Worm (Caenorhabditis elegans) whole organism, L3 larva: Measurements from ENCODE around the gene F08F1.3.

Source experiments
- R02D3.7 ChIP-seq: fragments of 150-350 bp; optimal IDR thresholded peaks from 2 replicates; lab custom pipeline; 2014; ENCODE audit warnings: missing biosample characterization, missing genetic modification characterization
- ZK546.5 ChIP-seq: sonication (generic microtip); optimal IDR thresholded peaks from 2 replicates; lab custom pipeline; 2017; ENCODE audit warnings: missing biosample characterization, missing genetic modification characterization
- aly-2 ChIP-seq: fragments of 150-350 bp; optimal IDR thresholded peaks from 2 replicates; lab custom pipeline; 2014; ENCODE audit warnings: missing biosample characterization, missing genetic modification characterization
- ama-1 ChIP-seq: fragments of 150-350 bp; optimal IDR thresholded peaks from 2 replicates; lab custom pipeline; 2018
- ceh-16 ChIP-seq: sonication (generic microtip); optimal IDR thresholded peaks from 2 replicates; lab custom pipeline; 2017; ENCODE audit warnings: missing biosample characterization, missing genetic modification characterization
- ceh-28 ChIP-seq: fragments of 150-350 bp; optimal IDR thresholded peaks from 2 replicates; lab custom pipeline; 2014; ENCODE audit warnings: missing biosample characterization, missing genetic modification reagents, missing genetic modification characterization
- ceh-82 ChIP-seq: fragments of 150-350 bp; optimal IDR thresholded peaks from 2 replicates; lab custom pipeline; 2014; ENCODE audit warnings: missing biosample characterization, missing genetic modification characterization
- ceh-9 ChIP-seq: sonication (generic microtip); optimal IDR thresholded peaks from 2 replicates; lab custom pipeline; 2018; ENCODE audit warnings: missing biosample characterization, missing genetic modification characterization
- daf-12 ChIP-seq: fragments of 150-350 bp; optimal IDR thresholded peaks from 2 replicates; lab custom pipeline; 2014; ENCODE audit warnings: missing biosample characterization, missing genetic modification reagents, missing genetic modification characterization
- egl-27 ChIP-seq: sonication (generic microtip); optimal IDR thresholded peaks from 4 replicates; lab custom pipeline; 2017; ENCODE audit warnings: missing biosample characterization, missing genetic modification reagents, missing genetic modification characterization
- egl-5 ChIP-seq: fragments of 150-350 bp; optimal IDR thresholded peaks from 2 replicates; lab custom pipeline; 2017; ENCODE audit warnings: missing biosample characterization, missing genetic modification reagents, missing genetic modification characterization, inconsistent platforms
- elt-1 ChIP-seq: fragments of 150-350 bp; optimal IDR thresholded peaks from 2 replicates; lab custom pipeline; 2014; ENCODE audit warnings: missing biosample characterization, missing genetic modification characterization
- elt-2 ChIP-seq: sonication (generic microtip); optimal IDR thresholded peaks from 2 replicates; lab custom pipeline; 2016; ENCODE audit warnings: missing genetic modification reagents, mild to moderate bottlenecking, missing genetic modification characterization, missing compliant biosample characterization
- elt-3 ChIP-seq, 3 experiments: fragments of 150-350 bp in 1 of 3; sonication (generic microtip) in 2 of 3; optimal IDR thresholded peaks; 2 replicates in 2 of 3; 4 replicates in 1 of 3; lab custom pipeline; 2014 to 2017; ENCODE audit warnings: missing biosample characterization in 3 of 3, missing genetic modification characterization in 3 of 3
- fkh-10 ChIP-seq: sonication (generic microtip); optimal IDR thresholded peaks from 2 replicates; lab custom pipeline; 2017; ENCODE audit warnings: missing biosample characterization, missing genetic modification reagents, missing genetic modification characterization
- fkh-2 ChIP-seq: fragments of 150-350 bp; optimal IDR thresholded peaks from 2 replicates; lab custom pipeline; 2014; ENCODE audit warnings: missing biosample characterization, missing genetic modification reagents, missing genetic modification characterization
- fos-1 ChIP-seq: fragments of 150-350 bp; optimal IDR thresholded peaks from 2 replicates; lab custom pipeline; 2014; ENCODE audit warnings: missing biosample characterization, missing genetic modification characterization
- jun-1 ChIP-seq: fragments of 150-350 bp; optimal IDR thresholded peaks from 2 replicates; lab custom pipeline; 2014; ENCODE audit warnings: missing biosample characterization, missing genetic modification reagents, missing genetic modification characterization
- lin-15B ChIP-seq: fragments of 150-350 bp; optimal IDR thresholded peaks from 2 replicates; lab custom pipeline; 2014; ENCODE audit warnings: missing biosample characterization, missing genetic modification characterization
- nfya-1 ChIP-seq: sonication (generic microtip); optimal IDR thresholded peaks from 2 replicates; lab custom pipeline; 2017; ENCODE audit warnings: missing genetic modification characterization, mild to moderate bottlenecking, missing compliant biosample characterization, antibody characterized with exemption, moderate library complexity; ENCODE audit not compliant: insufficient read depth
- nhr-11 ChIP-seq: fragments of 150-350 bp; optimal IDR thresholded peaks from 2 replicates; lab custom pipeline; 2014; ENCODE audit warnings: missing biosample characterization, missing genetic modification characterization
- nhr-12 ChIP-seq: fragments of 150-350 bp; optimal IDR thresholded peaks from 2 replicates; lab custom pipeline; 2014; ENCODE audit warnings: missing biosample characterization, missing genetic modification characterization
- nhr-23 ChIP-seq: fragments of 150-350 bp; optimal IDR thresholded peaks from 2 replicates; lab custom pipeline; 2014; ENCODE audit warnings: missing biosample characterization, missing genetic modification reagents, missing genetic modification characterization
- nhr-237 ChIP-seq: fragments of 150-350 bp; optimal IDR thresholded peaks from 2 replicates; lab custom pipeline; 2014; ENCODE audit warnings: missing biosample characterization, missing genetic modification characterization
- nhr-25 ChIP-seq: sonication (generic microtip); optimal IDR thresholded peaks from 2 replicates; lab custom pipeline; 2017; ENCODE audit warnings: missing biosample characterization, missing genetic modification characterization
- nhr-28 ChIP-seq: fragments of 150-350 bp; optimal IDR thresholded peaks from 2 replicates; lab custom pipeline; 2014; ENCODE audit warnings: missing biosample characterization, missing genetic modification characterization
- nhr-43 ChIP-seq: sonication (generic microtip); optimal IDR thresholded peaks from 2 replicates; lab custom pipeline; 2016; ENCODE audit warnings: mild to moderate bottlenecking, missing genetic modification characterization, missing compliant biosample characterization; ENCODE audit not compliant: poor library complexity, severe bottlenecking
- pha-4 ChIP-seq: fragments of 150-350 bp; optimal IDR thresholded peaks from 2 replicates; lab custom pipeline; 2014; ENCODE audit warnings: missing biosample characterization, missing genetic modification reagents, missing genetic modification characterization
- pqm-1 ChIP-seq: fragments of 150-350 bp; optimal IDR thresholded peaks from 2 replicates; lab custom pipeline; 2017; ENCODE audit warnings: missing biosample characterization, missing genetic modification characterization, inconsistent platforms
- sea-2 ChIP-seq: fragments of 150-350 bp; sonication (generic microtip); optimal IDR thresholded peaks from 4 replicates; lab custom pipeline; 2014; ENCODE audit warnings: missing biosample characterization, missing genetic modification reagents, missing genetic modification characterization
- skn-1 ChIP-seq: fragments of 150-350 bp; optimal IDR thresholded peaks from 2 replicates; lab custom pipeline; 2014; ENCODE audit warnings: missing biosample characterization, missing genetic modification characterization
- snpc-4 ChIP-seq: fragments of 150-350 bp; optimal IDR thresholded peaks from 2 replicates; lab custom pipeline; 2014; ENCODE audit warnings: missing biosample characterization, missing genetic modification characterization
- unc-39 ChIP-seq: sonication (generic microtip); optimal IDR thresholded peaks from 4 replicates; lab custom pipeline; 2017; ENCODE audit warnings: missing biosample characterization, missing genetic modification characterization
- zag-1 ChIP-seq: fragments of 150-350 bp; optimal IDR thresholded peaks from 2 replicates; lab custom pipeline; 2014; ENCODE audit warnings: missing biosample characterization, missing genetic modification characterization
- ztf-11 ChIP-seq: fragments of 150-350 bp; optimal IDR thresholded peaks from 2 replicates; lab custom pipeline; 2014; ENCODE audit warnings: missing biosample characterization, missing genetic modification characterization
- ztf-4 ChIP-seq: fragments of 150-350 bp; optimal IDR thresholded peaks from 2 replicates; lab custom pipeline; 2014; ENCODE audit warnings: missing biosample characterization, missing genetic modification characterization

F08F1.3 gene

ce11 chrX:8423199-8423598 lies 5.4 kb upstream of the F08F1.3 start:
- TF ChIP-seq pha-4 (tag; lab: Kevin White, UChicago), result peak; percentile 33
- TF ChIP-seq elt-2 (tag; lab: Kevin White, UChicago), result peak; percentile 52
- TF ChIP-seq ztf-4 (tag; lab: Kevin White, UChicago), result no peak
- peak; percentile 71 for TF ChIP-seq pqm-1 (tag; lab: Kevin White, UChicago)
- TF ChIP-seq zag-1 (tag; lab: Kevin White, UChicago), result no peak
- TF ChIP-seq egl-27 (tag; lab: Kevin White, UChicago), result no peak
- TF ChIP-seq elt-3 (tag; optimal IDR thresholded peaks at IDR 0.05; lab: Kevin White, UChicago), result no peak
- no peak for TF ChIP-seq egl-5
- TF ChIP-seq snpc-4, result no peak

- TF ChIP-seq daf-12, result no peak
- no peak for TF ChIP-seq nhr-43 (tag; lab: Kevin White, UChicago)
- no peak for TF ChIP-seq nfya-1
- no peak for TF ChIP-seq ceh-16 (tag; lab: Kevin White, UChicago)
- TF ChIP-seq ama-1 (lab: Kevin White, UChicago), result no peak
- TF ChIP-seq fkh-10, result no peak
- no peak for TF ChIP-seq nhr-23
- TF ChIP-seq aly-2 (tag; lab: Kevin White, UChicago), result no peak
- no peak for TF ChIP-seq elt-1 (tag; lab: Kevin White, UChicago)
- no peak for TF ChIP-seq sea-2 (GFP tag; lab: Kevin White, UChicago)
- no peak for TF ChIP-seq fkh-2 (tag; lab: Kevin White, UChicago)
- no peak for TF ChIP-seq elt-2 (tag; lab: Kevin White, UChicago)
- no peak for TF ChIP-seq unc-39 (tag; lab: Kevin White, UChicago)
- no peak for TF ChIP-seq skn-1 (tag; lab: Kevin White, UChicago)
- no peak for TF ChIP-seq ceh-82 (tag; lab: Kevin White, UChicago)
- TF ChIP-seq pqm-1 (tag; lab: Kevin White, UChicago), result no peak
- no peak for TF ChIP-seq nhr-237 (tag; lab: Kevin White, UChicago)
- TF ChIP-seq ceh-9 (tag; lab: Kevin White, UChicago), result no peak
- TF ChIP-seq R02D3.7, result no peak
- TF ChIP-seq lin-15B (tag; lab: Kevin White, UChicago), result no peak
- TF ChIP-seq, all 47 proteins: peak for 0
These were observed 5.0 kb upstream of the F08F1.3 start, which contains the start of gene tth-1 for ce11 chrX:8423633-8424032. TSS of gene tth-1 (minus strand) at chrX:8423733.

ce11 chrX:8424286-8424685 lies 4.4 kb upstream of the F08F1.3 start:
- TF ChIP-seq nhr-11 (tag; lab: Kevin White, UChicago) (no peak), ztf-11 (no peak), fkh-10 (no peak), ama-1 (lab: Kevin White, UChicago) (no peak), jun-1 (tag; lab: Kevin White, UChicago) (no peak), nhr-28 (tag; lab: Kevin White, UChicago) (no peak), pha-4 (tag; lab: Kevin White, UChicago) (peak; percentile 4), ceh-28 (tag; lab: Kevin White, UChicago) (no peak), nhr-25 (tag; lab: Kevin White, UChicago) (peak; percentile 4)

ce11 chrX:8426160-8426712 lies 2.4 kb upstream of the F08F1.3 start:
- TF ChIP-seq ZK546.5 (no peak), nhr-25 (tag; lab: Kevin White, UChicago) (peak; percentile 51)

DNA sequence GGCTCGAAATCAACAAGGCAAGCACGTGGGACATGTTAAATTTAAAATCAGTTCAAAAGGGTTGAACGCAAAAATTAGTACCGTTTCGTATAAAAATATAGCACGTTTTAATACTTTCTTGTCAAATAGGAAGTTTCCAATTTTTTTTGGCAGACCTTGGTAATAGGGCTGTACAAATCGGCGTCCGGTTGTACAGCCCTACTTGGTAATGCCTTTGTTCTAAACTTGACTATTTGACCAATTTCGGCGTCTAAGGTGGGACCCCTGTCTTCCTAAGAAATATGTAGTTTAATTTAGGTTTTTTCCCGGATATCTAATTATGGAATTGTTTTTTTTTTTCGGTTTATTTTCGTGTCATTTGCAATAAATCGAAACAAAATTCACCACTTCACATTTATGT lies 865 bp downstream of the F08F1.3 start:
- TF ChIP-seq nhr-12 (tag; lab: Kevin White, UChicago) (no peak), fos-1 (tag; lab: Kevin White, UChicago) (no peak)
